Worm (Caenorhabditis elegans): ENCODE results near the gene dhs-22.

The dhs-22 gene

DNA sequence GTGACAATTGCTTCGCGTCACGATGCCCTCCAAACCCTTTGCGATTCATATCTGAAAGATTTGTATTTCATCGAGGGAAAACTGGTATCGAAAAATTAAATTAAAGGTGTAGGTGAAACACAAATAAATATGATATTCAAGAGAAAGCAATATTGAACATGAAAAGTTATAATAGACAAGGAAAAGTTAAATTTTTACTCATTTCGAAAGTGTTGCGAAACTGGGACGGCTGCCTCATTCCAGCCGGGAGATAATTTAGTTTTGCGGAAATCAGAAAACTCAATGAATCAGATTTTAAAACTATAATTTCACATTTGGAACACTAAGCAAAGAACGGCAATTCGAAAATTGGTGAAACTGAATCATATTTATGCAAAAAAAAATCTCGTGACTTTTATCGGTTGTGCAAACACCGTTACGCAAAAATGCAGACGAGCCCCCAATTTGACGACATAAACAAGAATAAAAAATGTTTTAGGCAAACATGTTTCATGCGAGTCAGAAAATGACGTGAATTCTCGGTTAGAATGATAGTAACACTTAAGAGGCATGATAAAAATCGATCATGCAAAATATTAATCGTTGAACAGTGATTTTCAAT, 6.2 kb downstream of the dhs-22 start, which contains the start of the genes nxf-1 and C15H11.11 (continued):
- no peak for TF ChIP-seq lin-39 (tag; optimal IDR thresholded peaks at IDR 0.05)
- TF ChIP-seq hlh-11 (tag; optimal IDR thresholded peaks at IDR 0.05) = peak; percentile 84
- TF ChIP-seq lsy-2 (tag; optimal IDR thresholded peaks at IDR 0.05) = peak in 1 of 2 experiments; percentile 82
- TF ChIP-seq duxl-1 (tag; optimal IDR thresholded peaks at IDR 0.05; ENCODE audit: poor library complexity) = peak; percentile 39
- peak; percentile 78 for TF ChIP-seq mep-1 (tag; optimal IDR thresholded peaks at IDR 0.05)
- peak; percentile 60 for TF ChIP-seq T26A8.4 (GFP tag; IDR thresholded peaks at IDR 0.05)
- no peak for TF ChIP-seq ceh-62 (tag; optimal IDR thresholded peaks at IDR 0.05)
- no peak for TF ChIP-seq ceh-44 (GFP tag; IDR thresholded peaks at IDR 0.05)
- TF ChIP-seq zip-11 (GFP tag; IDR thresholded peaks at IDR 0.05) = no peak
- TF ChIP-seq hif-1 (tag; optimal IDR thresholded peaks at IDR 0.05) = peak in 1 of 2 experiments; percentile 49
- no peak for TF ChIP-seq gei-8 (GFP tag; optimal IDR thresholded peaks at IDR 0.05)
- TF ChIP-seq nhr-76 (tag; optimal IDR thresholded peaks at IDR 0.05) = no peak
- TF ChIP-seq ceh-82 (tag; optimal IDR thresholded peaks at IDR 0.05) = no peak
- TF ChIP-seq fkh-10 (GFP tag; optimal IDR thresholded peaks at IDR 0.05) = no peak
- no peak for TF ChIP-seq aha-1 (tag)

- TF ChIP-seq pqm-1 (tag; optimal IDR thresholded peaks at IDR 0.05) (peak; percentile 81), mes-2 (tag; optimal IDR thresholded peaks at IDR 0.05; ENCODE audit: poor library complexity, severe bottlenecking) (no peak), F44E2.7 (GFP tag; IDR thresholded peaks at IDR 0.05) (no peak), hlh-11 (tag; optimal IDR thresholded peaks at IDR 0.05) (peak; percentile 8), dve-1 (tag; optimal IDR thresholded peaks at IDR 0.05; ENCODE audit: insufficient read depth) (peak; percentile 61), nhr-28 (tag; optimal IDR thresholded peaks at IDR 0.05) (peak; percentile 55), dmd-6 (GFP tag; IDR thresholded peaks at IDR 0.05) (peak; percentile 66), rbr-2 (tag; optimal IDR thresholded peaks at IDR 0.05) (no peak), ceh-62 (tag; optimal IDR thresholded peaks at IDR 0.05) (no peak), hlh-30 (tag; optimal IDR thresholded peaks at IDR 0.05; ENCODE audit: insufficient read depth) (peak; percentile 14), arid-1 (GFP tag; conservative IDR thresholded peaks at IDR 0.05) (no peak), nhr-6 (tag; optimal IDR thresholded peaks at IDR 0.05) (peak; percentile 81), ceh-28 (tag; optimal IDR thresholded peaks at IDR 0.05) (no peak)
Measured at ce11 chrV:14414032-14414431, 7.2 kb downstream of the dhs-22 start.

DNA sequence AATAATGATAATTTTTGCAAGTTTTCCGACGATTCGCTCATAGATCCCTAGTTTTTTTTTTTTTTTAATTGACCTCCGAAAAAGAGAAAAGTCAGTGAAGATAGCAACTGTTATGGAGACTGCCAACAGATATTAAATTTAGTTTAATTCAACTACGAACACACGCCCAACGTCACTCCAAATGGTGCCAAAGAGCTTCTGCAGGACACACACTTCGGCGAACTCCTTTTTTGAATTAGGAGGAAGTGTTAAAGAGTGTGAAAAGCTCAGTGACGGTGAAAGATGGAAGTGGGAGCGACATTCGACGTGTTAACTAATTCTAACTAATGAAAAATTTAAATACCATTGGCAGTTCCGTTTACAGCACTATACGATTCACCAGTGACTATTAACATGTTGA, 9.3 kb downstream of the dhs-22 start:
- TF ChIP-seq lin-38 (GFP tag; IDR thresholded peaks at IDR 0.05) (peak; percentile 35; the same call in 1 of the 2 replicates), vab-7 (GFP tag; IDR thresholded peaks at IDR 0.05) (no peak), F10B5.3 (tag; optimal IDR thresholded peaks at IDR 0.05) (no peak), lim-7 (GFP tag; IDR thresholded peaks at IDR 0.05) (0 out of 2 replicates have a peak, but pooled peaks have one; percentile 45), nhr-25 (tag; optimal IDR thresholded peaks at IDR 0.05; ENCODE audit: borderline replicate concordance, insufficient read depth) (no peak), hif-1 (tag; optimal IDR thresholded peaks at IDR 0.05) (no peak), arid-1 (GFP tag; conservative IDR thresholded peaks at IDR 0.05) (0 out of 2 replicates have a peak, but pooled peaks have one; percentile 40), F49E8.2 (tag; optimal IDR thresholded peaks at IDR 0.05; ENCODE audit: borderline replicate concordance) (no peak), ZK546.5 (tag; optimal IDR thresholded peaks at IDR 0.05) (no peak), mes-2 (tag; optimal IDR thresholded peaks at IDR 0.05; ENCODE audit: poor library complexity, severe bottlenecking) (peak; percentile 35), dpl-1 (GFP tag; optimal IDR thresholded peaks at IDR 0.05) (no peak), lin-13 (GFP tag; optimal IDR thresholded peaks at IDR 0.05) (no peak), ceh-28 (tag; optimal IDR thresholded peaks at IDR 0.05) (no peak), nhr-6 (tag; optimal IDR thresholded peaks at IDR 0.05) (no peak), lsy-2 (tag; optimal IDR thresholded peaks at IDR 0.05) (no peak), ama-1 (optimal IDR thresholded peaks at IDR 0.05) (peak; percentile 45)

Data from whole organism, L4 larva.